Worm (Caenorhabditis elegans) whole organism, L2 larva: ENCODE data around the gene K07C5.3.

ENCODE experiments used
- C34F6.9 ChIP-seq: fragments of 150-350 bp; optimal IDR thresholded peaks from 2 replicates; lab custom pipeline; 2014; ENCODE audit warnings: missing biosample characterization, missing genetic modification characterization
- F13H6.1 ChIP-seq: sonication (generic microtip); optimal IDR thresholded peaks from 2 replicates; lab custom pipeline; 2016; ENCODE audit warnings: missing genetic modification characterization, missing compliant biosample characterization
- Y55F3AM.14 ChIP-seq: fragments of 200-800 bp; sonication (Bioruptor generic); optimal IDR thresholded peaks from 2 replicates; lab custom pipeline; 2018; ENCODE audit warnings: mild to moderate bottlenecking, missing genetic modification characterization, missing compliant biosample characterization
- ZK546.5 ChIP-seq: sonication (generic microtip); optimal IDR thresholded peaks from 2 replicates; lab custom pipeline; 2017; ENCODE audit warnings: missing biosample characterization, missing genetic modification characterization
- alr-1 ChIP-seq: fragments of 150-350 bp; optimal IDR thresholded peaks from 2 replicates; lab custom pipeline; 2014; ENCODE audit warnings: missing biosample characterization, missing genetic modification characterization
- aly-2 ChIP-seq: fragments of 150-350 bp; optimal IDR thresholded peaks from 2 replicates; lab custom pipeline; 2014; ENCODE audit warnings: missing biosample characterization, missing genetic modification characterization
- blmp-1 ChIP-seq: sonication (generic microtip); optimal IDR thresholded peaks from 2 replicates; lab custom pipeline; 2017; ENCODE audit warnings: missing genetic modification characterization, mild to moderate bottlenecking, missing compliant biosample characterization, antibody characterized with exemption, moderate library complexity; ENCODE audit not compliant: insufficient read depth
- ceh-16 ChIP-seq: fragments of 150-350 bp; optimal IDR thresholded peaks from 2 replicates; lab custom pipeline; 2014; ENCODE audit warnings: missing biosample characterization, missing genetic modification characterization
- ceh-82 ChIP-seq: fragments of 150-350 bp; optimal IDR thresholded peaks from 2 replicates; lab custom pipeline; 2014; ENCODE audit warnings: missing biosample characterization, missing genetic modification characterization
- crh-2 ChIP-seq: sonication (generic microtip); optimal IDR thresholded peaks from 2 replicates; lab custom pipeline; 2017; ENCODE audit warnings: missing biosample characterization, missing genetic modification characterization
- egl-27 ChIP-seq: sonication (generic microtip); optimal IDR thresholded peaks from 3 replicates; lab custom pipeline; 2017; ENCODE audit warnings: missing biosample characterization, missing genetic modification reagents, missing genetic modification characterization
- elt-1 ChIP-seq: fragments of 150-350 bp; optimal IDR thresholded peaks from 2 replicates; lab custom pipeline; 2014; ENCODE audit warnings: missing biosample characterization, missing genetic modification characterization
- fos-1 ChIP-seq: fragments of 150-350 bp; optimal IDR thresholded peaks from 2 replicates; lab custom pipeline; 2014; ENCODE audit warnings: missing biosample characterization, missing genetic modification characterization
- gmeb-1 ChIP-seq: fragments of 150-350 bp; optimal IDR thresholded peaks from 2 replicates; lab custom pipeline; 2014; ENCODE audit warnings: missing biosample characterization, missing genetic modification characterization
- lin-11 ChIP-seq: fragments of 150-350 bp; sonication (generic microtip); optimal IDR thresholded peaks from 2 replicates; lab custom pipeline; 2014; ENCODE audit warnings: missing biosample characterization, missing genetic modification characterization, inconsistent platforms, mixed read lengths
- lin-13 ChIP-seq: fragments of 150-350 bp; optimal IDR thresholded peaks from 2 replicates; lab custom pipeline; 2014; ENCODE audit warnings: missing biosample characterization, missing genetic modification reagents, missing genetic modification characterization
- lsy-2 ChIP-seq, 2 experiments: fragments of 150-350 bp in 1 of 2; sonication (generic microtip) in 1 of 2; optimal IDR thresholded peaks; 2 replicates each; lab custom pipeline; 2014 to 2017; ENCODE audit warnings: missing biosample characterization in 2 of 2, missing genetic modification characterization in 2 of 2
- mab-5 ChIP-seq: fragments of 150-350 bp; optimal IDR thresholded peaks from 2 replicates; lab custom pipeline; 2014; ENCODE audit warnings: missing biosample characterization, missing genetic modification characterization
- mbf-1 ChIP-seq: sonication (generic microtip); optimal IDR thresholded peaks from 2 replicates; lab custom pipeline; 2017; ENCODE audit warnings: missing biosample characterization, missing genetic modification characterization
- nhr-10 ChIP-seq: sonication (generic microtip); optimal IDR thresholded peaks from 2 replicates; lab custom pipeline; 2017; ENCODE audit warnings: missing biosample characterization, missing genetic modification characterization
- nhr-11 ChIP-seq: fragments of 150-350 bp; optimal IDR thresholded peaks from 2 replicates; lab custom pipeline; 2014; ENCODE audit warnings: missing biosample characterization, missing genetic modification characterization
- nhr-129 ChIP-seq: fragments of 150-350 bp; optimal IDR thresholded peaks from 2 replicates; lab custom pipeline; 2014; ENCODE audit warnings: missing biosample characterization, missing genetic modification characterization
- nhr-21 ChIP-seq: fragments of 150-350 bp; optimal IDR thresholded peaks from 2 replicates; lab custom pipeline; 2014; ENCODE audit warnings: missing biosample characterization, missing genetic modification characterization
- nhr-23 ChIP-seq: fragments of 150-350 bp; optimal IDR thresholded peaks from 2 replicates; lab custom pipeline; 2014; ENCODE audit warnings: missing biosample characterization, missing genetic modification reagents, missing genetic modification characterization
- nhr-237 ChIP-seq: fragments of 150-350 bp; optimal IDR thresholded peaks from 2 replicates; lab custom pipeline; 2014; ENCODE audit warnings: missing biosample characterization, missing genetic modification characterization
- nhr-25 ChIP-seq: fragments of 150-350 bp; sonication (generic microtip); optimal IDR thresholded peaks from 3 replicates; lab custom pipeline; 2014; ENCODE audit warnings: missing biosample characterization, missing genetic modification characterization
- nhr-6 ChIP-seq: fragments of 150-350 bp; optimal IDR thresholded peaks from 2 replicates; lab custom pipeline; 2014; ENCODE audit warnings: missing biosample characterization, missing genetic modification characterization
- peb-1 ChIP-seq: fragments of 150-350 bp; optimal IDR thresholded peaks from 2 replicates; lab custom pipeline; 2014; ENCODE audit warnings: missing biosample characterization, missing genetic modification characterization
- sem-4 ChIP-seq: fragments of 150-350 bp; optimal IDR thresholded peaks from 2 replicates; lab custom pipeline; 2014; ENCODE audit warnings: missing biosample characterization, missing genetic modification reagents, missing genetic modification characterization
- skn-1 ChIP-seq: sonication (generic microtip); optimal IDR thresholded peaks from 2 replicates; lab custom pipeline; 2017; ENCODE audit warnings: missing biosample characterization, missing genetic modification characterization
- sma-3 ChIP-seq: sonication (generic microtip); optimal IDR thresholded peaks from 2 replicates; lab custom pipeline; 2016; ENCODE audit warnings: missing genetic modification reagents, missing genetic modification characterization, missing compliant biosample characterization
- sma-9 ChIP-seq, 2 experiments: fragments of 150-350 bp in 1 of 2; sonication (generic microtip) in 1 of 2; optimal IDR thresholded peaks; 2 replicates each; lab custom pipeline; 2014 to 2016; ENCODE audit warnings: missing genetic modification characterization in 2 of 2, mild to moderate bottlenecking in 1 of 2, missing biosample characterization in 1 of 2, missing compliant biosample characterization in 1 of 2, missing genetic modification reagents in 1 of 2, moderate library complexity in 1 of 2
- snpc-4 ChIP-seq: fragments of 150-350 bp; optimal IDR thresholded peaks from 2 replicates; lab custom pipeline; 2014; ENCODE audit warnings: missing biosample characterization, missing genetic modification characterization
- unc-39 ChIP-seq: fragments of 150-350 bp; optimal IDR thresholded peaks from 2 replicates; lab custom pipeline; 2014; ENCODE audit warnings: missing biosample characterization, missing genetic modification characterization
- unc-55 ChIP-seq: fragments of 150-350 bp; sonication (generic microtip); optimal IDR thresholded peaks from 3 replicates; lab custom pipeline; 2014; ENCODE audit warnings: missing biosample characterization, missing genetic modification reagents, missing genetic modification characterization
- zag-1 ChIP-seq: fragments of 150-350 bp; optimal IDR thresholded peaks from 2 replicates; lab custom pipeline; 2014; ENCODE audit warnings: missing biosample characterization, missing genetic modification characterization
- ztf-1 ChIP-seq: fragments of 200-800 bp; sonication (Bioruptor generic); conservative IDR thresholded peaks from 2 replicates; pipeline ENCODE4 v1.3.6; 2022; ENCODE audit warnings: missing genetic modification characterization, missing compliant biosample characterization
- ztf-4 ChIP-seq: fragments of 150-350 bp; optimal IDR thresholded peaks from 2 replicates; lab custom pipeline; 2014; ENCODE audit warnings: missing biosample characterization, missing genetic modification characterization

Gene K07C5.3

DNA sequence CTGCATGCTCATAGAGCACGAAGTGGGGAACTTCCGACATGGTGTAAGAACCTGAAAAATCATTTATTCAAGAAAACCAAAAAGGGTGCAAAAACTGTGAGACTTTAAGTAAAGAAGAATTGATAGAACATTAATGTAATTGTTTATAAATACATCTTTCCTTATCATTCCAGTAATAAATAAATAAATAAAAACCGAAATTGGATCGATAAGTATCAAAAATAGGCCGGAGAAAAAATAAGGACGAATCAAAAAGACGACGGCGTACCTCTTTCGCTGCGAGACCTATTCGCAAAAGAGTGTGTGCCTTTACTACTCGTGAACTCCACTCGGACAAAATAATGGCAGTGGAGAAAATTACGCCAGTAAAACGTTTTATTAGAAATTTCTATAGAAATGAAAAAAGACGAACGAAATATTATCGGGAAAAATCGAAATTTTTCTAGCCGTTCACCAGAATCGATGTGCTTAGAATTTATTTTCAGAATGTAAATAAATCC is 10.1 kb downstream of the K07C5.3 start, which contains the start of gene nol-56 (continued):
- peak; percentile 41 for TF ChIP-seq ZK546.5 (tag; lab: Kevin White, UChicago)
- TF ChIP-seq ztf-1 = no peak
- peak; percentile 76 for TF ChIP-seq lin-13

DNA sequence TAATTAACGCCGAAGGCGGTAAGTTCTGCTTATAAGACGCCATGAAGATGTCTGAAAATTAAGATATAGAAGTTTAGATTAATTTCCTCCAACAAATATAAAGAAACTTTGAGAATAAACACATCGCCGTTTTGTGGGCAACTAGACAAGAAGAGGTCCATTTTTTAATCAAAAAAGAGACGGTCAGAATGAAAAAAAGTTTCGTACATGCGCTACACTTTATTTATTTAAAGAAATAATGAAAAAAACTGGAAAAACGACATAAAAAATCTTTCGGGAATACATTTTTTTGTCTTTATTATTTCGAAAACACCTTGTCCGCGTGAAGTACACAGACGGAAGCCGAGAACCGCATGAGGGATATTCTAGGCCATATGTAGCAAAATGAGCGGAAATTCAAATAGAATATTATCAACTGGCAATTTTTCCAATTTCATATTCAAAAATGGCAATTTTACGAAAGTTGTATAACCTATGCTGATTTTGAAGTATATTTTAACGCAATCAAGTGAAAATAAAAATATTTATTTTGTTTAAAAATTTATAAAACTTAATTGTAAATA is 13.0 kb downstream of the K07C5.3 start, which contains the start of gene sluh-7:
sluh-7 (minus strand) TSS at position 51 of the 563 bp plus-strand sequence.
- TF ChIP-seq unc-55 (GFP tag; lab: Kevin White, UChicago) (peak; percentile 89), lsy-2 (tag; optimal IDR thresholded peaks at IDR 0.05; lab: Kevin White, UChicago) (peak; percentile 67 to 90), Y55F3AM.14 (GFP tag; lab: Kevin White, UChicago) (no peak), elt-1 (tag; lab: Kevin White, UChicago) (no peak), nhr-23 (tag; lab: Kevin White, UChicago) (no peak), crh-2 (tag; lab: Kevin White, UChicago) (peak; percentile 82), skn-1 (no peak), fos-1 (tag; lab: Kevin White, UChicago) (peak; percentile 16), ceh-16 (tag; lab: Kevin White, UChicago) (peak; percentile 16), sem-4 (tag; lab: Kevin White, UChicago) (peak; percentile 64), unc-39 (no peak), nhr-6 (tag; lab: Kevin White, UChicago) (peak; percentile 65), ztf-4 (no peak), gmeb-1 (tag; lab: Kevin White, UChicago) (peak; percentile 94), nhr-129 (tag; lab: Kevin White, UChicago) (peak; percentile 30), ztf-1 (no peak), lin-13 (peak; percentile 80), nhr-11 (no peak), sma-9 (GFP tag; optimal IDR thresholded peaks at IDR 0.05; lab: Kevin White, UChicago) (peak; percentile 92), sma-9 (tag; optimal IDR thresholded peaks at IDR 0.05; lab: Kevin White, UChicago) (no peak), nhr-25 (tag; lab: Kevin White, UChicago) (peak; percentile 84), nhr-237 (tag; lab: Kevin White, UChicago) (no peak), C34F6.9 (peak; percentile 87), lin-11 (peak; percentile 18), sma-3 (GFP tag; lab: Kevin White, UChicago) (peak; percentile 84), F13H6.1 (tag; lab: Kevin White, UChicago) (peak; percentile 82), alr-1 (tag; lab: Kevin White, UChicago) (no peak), mab-5 (tag; lab: Kevin White, UChicago) (peak; percentile 5), mbf-1 (no peak), egl-27 (tag; lab: Kevin White, UChicago) (peak; percentile 18), snpc-4 (peak; percentile 69), nhr-21 (peak; percentile 68), blmp-1 (no peak), peb-1 (tag; lab: Kevin White, UChicago) (no peak)

DNA sequence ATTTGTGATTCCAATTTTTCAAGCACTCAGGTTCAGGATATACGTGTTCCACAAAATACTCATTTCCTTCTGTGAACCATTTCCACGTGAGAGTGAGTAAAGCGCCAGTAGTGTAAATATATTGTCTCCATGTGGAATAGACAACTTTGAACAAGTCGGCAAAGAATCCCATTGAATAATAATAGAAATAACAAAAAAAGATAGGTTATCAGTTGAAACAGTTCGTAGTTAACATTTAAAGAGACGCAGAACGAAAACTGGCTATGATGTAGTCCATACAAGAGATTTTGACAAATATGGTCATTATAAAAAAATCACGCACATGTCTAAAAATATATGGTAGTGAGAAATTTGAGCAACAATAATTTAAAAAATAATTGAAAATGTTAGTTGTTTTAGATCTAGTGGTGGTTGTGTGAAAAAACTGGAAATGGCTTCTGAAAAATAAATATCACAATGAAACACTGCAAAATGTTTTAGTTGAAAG is 14.7 kb downstream of the K07C5.3 start, which contains the start of gene ceeh-2:
ceeh-2 (minus strand) TSS at position 437 of the 487 bp plus-strand sequence.
- TF ChIP-seq fos-1 (tag; lab: Kevin White, UChicago) = peak; percentile 6
- TF ChIP-seq ZK546.5 (tag; lab: Kevin White, UChicago) = no peak
- TF ChIP-seq sma-9 (GFP tag; optimal IDR thresholded peaks at IDR 0.05; lab: Kevin White, UChicago) = peak; percentile 17
- TF ChIP-seq sma-9 (tag; optimal IDR thresholded peaks at IDR 0.05; lab: Kevin White, UChicago) = no peak
- no peak for TF ChIP-seq unc-39
- TF ChIP-seq, all 48 proteins: peak for 2

DNA sequence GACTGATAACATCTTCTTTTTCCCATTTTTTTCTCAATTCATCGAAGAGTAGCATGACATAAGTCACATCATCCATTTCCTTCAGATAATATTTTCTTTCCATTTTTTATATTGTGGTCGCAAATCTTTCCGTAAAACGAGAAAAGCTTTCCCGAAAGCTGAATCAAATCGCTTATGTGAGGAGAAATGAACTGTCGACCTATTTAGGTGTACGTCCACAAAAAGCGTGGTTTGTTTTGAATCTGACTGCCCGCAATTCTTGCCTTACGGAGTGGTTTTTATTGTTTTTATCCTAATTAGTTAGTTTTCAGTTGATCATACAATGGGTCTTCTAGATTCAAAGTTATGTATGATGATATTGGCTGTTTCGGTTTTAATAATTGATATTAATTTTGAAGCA is 15.4 kb downstream of the K07C5.3 start, which contains the start of gene ttll-15:
ttll-15 (plus strand) TSS at position 301 of the 400 bp plus-strand sequence.
- TF ChIP-seq fos-1 (tag; lab: Kevin White, UChicago) (no peak), blmp-1 (no peak), ceh-82 (tag; lab: Kevin White, UChicago) (no peak), gmeb-1 (tag; lab: Kevin White, UChicago) (no peak), nhr-10 (no peak), crh-2 (tag; lab: Kevin White, UChicago) (no peak), lsy-2 (tag; optimal IDR thresholded peaks at IDR 0.05; lab: Kevin White, UChicago) (no peak), nhr-23 (tag; lab: Kevin White, UChicago) (no peak), nhr-11 (no peak), Y55F3AM.14 (GFP tag; lab: Kevin White, UChicago) (no peak), ztf-1 (no peak), snpc-4 (no peak), sma-9 (GFP tag; optimal IDR thresholded peaks at IDR 0.05; lab: Kevin White, UChicago) (no peak), sma-9 (tag; optimal IDR thresholded peaks at IDR 0.05; lab: Kevin White, UChicago) (no peak), zag-1 (tag; lab: Kevin White, UChicago) (no peak), sem-4 (tag; lab: Kevin White, UChicago) (no peak), nhr-21 (no peak), lin-13 (no peak), aly-2 (tag; lab: Kevin White, UChicago) (no peak), peb-1 (tag; lab: Kevin White, UChicago) (no peak)
